Fruit fly (Drosophila melanogaster): ENCODE measurements around the gene Septin2.

Gene Septin2

DNA sequence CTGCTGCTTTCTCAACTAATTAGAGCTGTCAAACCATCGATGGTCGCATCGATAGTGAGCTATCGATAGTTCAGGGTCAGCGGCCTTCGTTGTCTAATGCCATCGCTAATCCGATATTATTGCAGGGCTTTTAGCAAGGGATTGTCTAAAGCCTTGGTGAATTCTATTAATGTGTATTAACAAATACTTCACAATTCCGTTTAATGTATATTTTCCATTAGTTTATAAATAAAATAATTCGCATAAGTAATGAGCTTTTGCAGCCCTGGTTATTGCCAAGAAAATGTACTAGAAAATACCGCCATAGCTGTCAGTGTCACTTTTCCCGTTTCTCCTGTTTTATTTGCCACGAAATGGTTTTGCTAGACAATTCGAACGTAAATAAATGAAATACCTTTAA lies 8.3 kb downstream of the Septin2 start, which contains the start of the genes EloB and Srp14 (continued):
- TF ChIP-seq chif (GFP tag; optimal IDR thresholded peaks at IDR 0.05) (peak; percentile 67 to 71), CG8089 (GFP tag; optimal IDR thresholded peaks at IDR 0.05) (peak; percentile 60), Dref (GFP tag; IDR thresholded peaks at IDR 0.05) (peak; percentile 95), CG7556 (GFP tag; optimal IDR thresholded peaks at IDR 0.05) (peak; percentile 68), crp (GFP tag; optimal IDR thresholded peaks at IDR 0.05) (peak in 1 of 2 experiments; percentile 27), Jarid2 (GFP tag; optimal IDR thresholded peaks at IDR 0.05) (no peak), CG14860 (GFP tag; IDR thresholded peaks at IDR 0.05; ENCODE audit: partially characterized antibody) (peak; percentile 93), CG14667 (GFP tag; IDR thresholded peaks at IDR 0.05) (peak; percentile 56), ac (GFP tag; optimal IDR thresholded peaks at IDR 0.05) (no peak), CG5953 (GFP tag; IDR thresholded peaks at IDR 0.05) (0 out of 2 replicates have a peak, but pooled peaks have one; percentile 20), CG13894 (tag; optimal IDR thresholded peaks at IDR 0.05) (no peak)

DNA sequence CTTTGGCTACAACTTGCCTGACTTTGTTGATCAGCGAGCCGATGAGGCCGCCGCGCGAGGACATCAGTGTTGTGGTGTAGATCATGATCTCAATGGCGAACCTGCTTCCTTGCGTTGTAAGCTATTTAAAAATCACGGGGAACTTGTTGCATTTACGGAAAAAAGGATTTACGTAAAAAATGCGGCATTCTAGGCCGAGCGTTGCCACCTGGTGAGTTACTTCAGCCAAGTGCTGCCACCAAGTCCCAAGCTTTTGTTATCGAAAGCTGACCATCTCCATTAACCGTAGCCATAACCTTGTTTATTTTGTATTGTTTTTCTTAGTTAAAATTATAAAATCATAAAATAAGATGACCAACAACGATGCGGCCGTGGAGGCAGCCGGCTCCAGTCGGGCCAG lies 11.4 kb downstream of the Septin2 start, which contains the start of the genes TFAM and CG5412:
TSS of gene TFAM (minus strand) at position 222 of the 400 bp plus-strand sequence.
TSS of gene CG5412 (plus strand) at position 265 of the 400 bp plus-strand sequence.
- TF ChIP-seq fd96Cb (tag; optimal IDR thresholded peaks at IDR 0.05) (no peak), Hr3 (GFP tag; optimal IDR thresholded peaks at IDR 0.05) (no peak), ac (GFP tag; optimal IDR thresholded peaks at IDR 0.05) (no peak), HLH3B (GFP tag; IDR thresholded peaks at IDR 0.05) (no peak), Lhr (GFP tag; optimal IDR thresholded peaks at IDR 0.05) (peak; percentile 13), zfh2 (GFP tag; optimal IDR thresholded peaks at IDR 0.05) (no peak), knrl (GFP tag; IDR thresholded peaks at IDR 0.05; ENCODE audit: partially characterized antibody) (no peak), Dip3 (GFP tag; optimal IDR thresholded peaks at IDR 0.05) (no peak), gcm (GFP tag; optimal IDR thresholded peaks at IDR 0.05) (no peak), CG14710 (tag; optimal IDR thresholded peaks at IDR 0.05) (peak; percentile 21), bbx (GFP tag; IDR thresholded peaks at IDR 0.05; ENCODE audit: partially characterized antibody) (peak; percentile 61; the same call in 1 of the 2 replicates), CTCF (GFP tag; optimal IDR thresholded peaks at IDR 0.05) (no peak), CG4424 (GFP tag; optimal IDR thresholded peaks at IDR 0.05) (no peak), Stat92E (GFP tag; optimal IDR thresholded peaks at IDR 0.05) (peak in 1 of 3 experiments; percentile 49), Pdp1 (GFP tag; optimal IDR thresholded peaks at IDR 0.05) (peak in 1 of 2 experiments; percentile 91), PHDP (tag; optimal IDR thresholded peaks at IDR 0.05) (no peak), NC2α (GFP tag; optimal IDR thresholded peaks at IDR 0.05) (no peak), ci (GFP tag; IDR thresholded peaks at IDR 0.05) (0 out of 3 replicates have a peak, but pooled peaks have one; percentile 9), CG34224 (GFP tag; IDR thresholded peaks at IDR 0.05; ENCODE audit: partially characterized antibody) (no peak), pho (GFP tag; optimal IDR thresholded peaks at IDR 0.05) (no peak), CG3838 (GFP tag; optimal IDR thresholded peaks at IDR 0.05) (no peak), amos (GFP tag; IDR thresholded peaks at IDR 0.05; ENCODE audit: partially characterized antibody) (peak; percentile 45; the same call in 1 of the 2 replicates), crp (GFP tag; optimal IDR thresholded peaks at IDR 0.05) (no peak), CG3995 (GFP tag; optimal IDR thresholded peaks at IDR 0.05) (peak; percentile 13), slp2 (GFP tag; optimal IDR thresholded peaks at IDR 0.05) (no peak), cg (GFP tag; optimal IDR thresholded peaks at IDR 0.05) (no peak), CG6791 (GFP tag; IDR thresholded peaks at IDR 0.05; ENCODE audit: partially characterized antibody) (peak; percentile 45; the same call in 2 of the 3 replicates), gsb (GFP tag; IDR thresholded peaks at IDR 0.05) (no peak), gfzf (GFP tag; optimal IDR thresholded peaks at IDR 0.05) (peak; percentile 2), Ravus (GFP tag; IDR thresholded peaks at IDR 0.05) (no peak), luna (GFP tag; optimal IDR thresholded peaks at IDR 0.05) (no peak), mld (GFP tag; IDR thresholded peaks at IDR 0.05; ENCODE audit: partially characterized antibody) (no peak), E2f2 (GFP tag; IDR thresholded peaks at IDR 0.05) (peak; percentile 56; the same call in 1 of the 2 replicates), CG14965 (GFP tag; optimal IDR thresholded peaks at IDR 0.05; ENCODE audit: borderline replicate concordance) (no peak), CG10147 (GFP tag; optimal IDR thresholded peaks at IDR 0.05) (no peak), stc (GFP tag; IDR thresholded peaks at IDR 0.05) (no peak), CG11504 (tag; optimal IDR thresholded peaks at IDR 0.05) (no peak), run (tag; optimal IDR thresholded peaks at IDR 0.05) (no peak), CG1233 (GFP tag; optimal IDR thresholded peaks at IDR 0.05) (no peak)
